Worm (Caenorhabditis elegans): ENCODE data around the gene math-42.

ce11 chrII:2071429-2071828 lies 28.3 kb upstream of the math-42 start, which contains the start of gene F07E5.7:
- TF ChIP-seq unc-39 (tag; optimal IDR thresholded peaks at IDR 0.05), result no peak
- TF ChIP-seq unc-62 (GFP tag; optimal IDR thresholded peaks at IDR 0.05), result no peak
